Worm (Caenorhabditis elegans): Measurements from ENCODE around the gene str-226.

str-226 gene

DNA sequence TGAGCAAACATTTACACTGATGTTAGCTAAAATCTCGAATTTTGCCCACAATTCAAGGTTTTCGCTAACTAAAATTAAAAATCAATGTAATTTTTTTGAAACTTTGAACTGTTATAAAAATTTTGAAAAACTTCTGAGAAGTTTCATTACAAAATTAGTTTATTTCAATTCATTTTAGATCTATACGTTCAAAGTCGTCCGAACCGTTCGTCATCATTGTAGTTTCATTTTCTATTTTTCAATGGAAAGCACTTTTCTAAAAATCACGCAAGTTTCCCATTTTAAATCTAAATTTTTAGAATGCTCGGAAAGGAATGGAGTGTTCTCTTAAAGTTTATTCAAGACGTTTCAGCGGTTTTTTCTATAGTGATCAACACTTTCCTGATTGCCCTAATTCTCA is 2.6 kb upstream of the str-226 start, which contains the start of gene str-228:
Gene str-228 (plus strand): TSS at position 301 of the 400 bp plus-strand sequence.
- no peak for TF ChIP-seq skn-1 (tag; optimal IDR thresholded peaks at IDR 0.05)
- no peak for TF ChIP-seq nhr-237 (tag; optimal IDR thresholded peaks at IDR 0.05)
- no peak for TF ChIP-seq lin-39 (tag; optimal IDR thresholded peaks at IDR 0.05)
- no peak for TF ChIP-seq jun-1 (tag; optimal IDR thresholded peaks at IDR 0.05)
- no peak for TF ChIP-seq elt-2 (tag; optimal IDR thresholded peaks at IDR 0.05)
- TF ChIP-seq snpc-4 (tag; optimal IDR thresholded peaks at IDR 0.05), result no peak
- no peak for TF ChIP-seq ceh-28 (tag; optimal IDR thresholded peaks at IDR 0.05)
- TF ChIP-seq ceh-82 (tag; optimal IDR thresholded peaks at IDR 0.05), result no peak

DNA sequence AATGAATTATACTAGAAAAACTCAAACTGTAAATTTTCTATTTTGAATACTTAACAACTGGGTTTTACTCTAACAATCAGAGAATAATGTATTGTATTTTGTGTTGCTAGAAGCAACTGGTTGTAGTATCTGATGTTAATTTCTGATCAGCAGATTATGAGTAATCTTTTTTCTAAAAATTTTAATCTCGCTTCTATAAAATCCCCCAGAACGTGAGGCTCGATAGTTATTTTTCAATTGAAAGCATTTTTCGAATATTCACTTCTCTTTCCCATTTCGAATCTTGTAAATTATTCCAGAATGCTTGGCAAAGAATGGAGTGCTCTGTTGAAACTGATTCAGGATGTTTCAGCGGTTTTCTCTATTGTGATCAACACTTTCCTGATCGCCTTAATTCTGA is 5.4 kb downstream of the str-226 start, which contains the start of gene str-227:
Gene str-227 (plus strand): TSS at position 301 of the 400 bp plus-strand sequence.
- TF ChIP-seq mdl-1 (tag; optimal IDR thresholded peaks at IDR 0.05) (no peak), ztf-4 (tag; optimal IDR thresholded peaks at IDR 0.05) (no peak), mml-1 (tag; optimal IDR thresholded peaks at IDR 0.05) (no peak), ceh-28 (tag; optimal IDR thresholded peaks at IDR 0.05) (no peak), aly-2 (tag; optimal IDR thresholded peaks at IDR 0.05) (no peak), ztf-11 (tag; optimal IDR thresholded peaks at IDR 0.05) (no peak), elt-2 (tag; optimal IDR thresholded peaks at IDR 0.05) (no peak), egl-27 (tag; optimal IDR thresholded peaks at IDR 0.05) (no peak), nhr-43 (tag; optimal IDR thresholded peaks at IDR 0.05; ENCODE audit: poor library complexity, severe bottlenecking) (no peak), fos-1 (tag; optimal IDR thresholded peaks at IDR 0.05) (no peak), fkh-10 (GFP tag; optimal IDR thresholded peaks at IDR 0.05) (no peak), nhr-77 (tag; optimal IDR thresholded peaks at IDR 0.05) (no peak)

DNA sequence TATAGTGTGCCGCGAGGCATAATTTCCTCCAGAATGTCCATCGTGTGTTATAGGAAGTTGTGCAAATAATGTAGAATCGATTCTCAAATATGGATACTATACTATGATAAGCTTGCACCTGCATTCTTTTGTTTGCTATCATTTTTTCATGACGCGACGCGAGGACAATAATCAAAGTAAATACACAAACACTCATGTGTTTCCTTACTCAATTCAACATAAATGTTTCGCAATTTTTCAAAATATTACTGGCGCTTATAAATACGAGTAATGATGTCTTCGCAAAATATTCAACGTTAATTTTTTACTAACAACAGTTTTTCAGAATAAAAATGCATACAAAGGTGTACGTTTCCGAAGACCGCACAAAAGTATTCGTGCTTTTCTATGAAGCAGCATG is 10.8 kb downstream of the str-226 start, which contains the start of gene irg-1:
Gene irg-1 (plus strand): TSS at position 326 of the 400 bp plus-strand sequence.
- TF ChIP-seq pqm-1 (tag; optimal IDR thresholded peaks at IDR 0.05) (peak; percentile 37), nhr-28 (tag; optimal IDR thresholded peaks at IDR 0.05) (no peak)

DNA sequence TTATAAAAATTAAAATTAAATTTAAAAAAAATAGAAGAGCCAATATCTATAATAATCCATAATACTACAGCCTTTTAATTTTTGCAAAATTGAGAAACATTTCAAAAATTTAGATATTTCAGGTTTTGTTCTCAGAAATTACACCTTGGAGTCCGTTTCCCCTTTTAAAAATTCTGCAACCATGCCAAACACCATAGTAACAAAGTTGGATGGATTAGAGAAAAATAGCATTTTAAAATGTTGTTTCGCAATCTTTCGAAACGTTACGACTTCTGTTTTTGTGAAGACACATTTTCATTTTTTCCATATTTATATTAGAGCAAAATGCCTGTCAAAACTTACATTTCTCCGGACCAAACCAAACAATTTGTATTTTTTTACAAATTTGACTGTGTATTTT is 12.5 kb downstream of the str-226 start, which contains the start of gene T24A6.7:
Gene T24A6.7 (plus strand): TSS at position 301 of the 400 bp plus-strand sequence.
- TF ChIP-seq nhr-237 (tag; optimal IDR thresholded peaks at IDR 0.05) (no peak), daf-12 (tag; optimal IDR thresholded peaks at IDR 0.05) (no peak), lsy-12 (tag; optimal IDR thresholded peaks at IDR 0.05) (no peak), fkh-10 (GFP tag; optimal IDR thresholded peaks at IDR 0.05) (no peak), ztf-11 (tag; optimal IDR thresholded peaks at IDR 0.05) (no peak), zag-1 (tag; optimal IDR thresholded peaks at IDR 0.05) (no peak), nhr-23 (tag; optimal IDR thresholded peaks at IDR 0.05) (no peak), nfya-1 (tag; optimal IDR thresholded peaks at IDR 0.05; ENCODE audit: insufficient read depth) (no peak), lin-39 (tag; optimal IDR thresholded peaks at IDR 0.05) (no peak), ceh-16 (tag; optimal IDR thresholded peaks at IDR 0.05) (no peak), sea-2 (GFP tag; optimal IDR thresholded peaks at IDR 0.05) (no peak), R02D3.7 (tag; optimal IDR thresholded peaks at IDR 0.05) (no peak), eor-1 (tag; optimal IDR thresholded peaks at IDR 0.05) (no peak)

DNA sequence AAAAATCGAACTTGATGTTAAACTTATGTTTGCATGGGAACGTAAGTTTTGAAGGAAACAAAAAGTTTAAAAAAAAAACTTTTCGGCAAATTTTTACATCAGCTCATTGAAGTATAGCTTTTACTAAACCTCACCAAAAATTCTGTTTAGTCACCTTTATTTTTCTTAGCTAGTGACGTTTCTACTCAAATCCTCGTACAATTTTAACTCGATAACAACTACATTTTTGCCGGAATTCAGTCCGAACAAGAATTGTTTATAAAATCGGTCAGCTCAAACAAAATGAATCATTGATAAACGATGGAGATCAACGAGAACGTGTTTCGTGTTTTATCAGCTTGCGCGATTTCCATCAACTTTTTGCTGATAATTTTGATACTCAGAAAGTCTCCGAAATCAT is 14.4 kb downstream of the str-226 start, which contains the start of gene str-260:
Gene str-260 (plus strand): TSS at position 301 of the 400 bp plus-strand sequence.
- TF ChIP-seq lin-39 (tag; optimal IDR thresholded peaks at IDR 0.05), result no peak
- no peak for TF ChIP-seq fkh-2 (tag; optimal IDR thresholded peaks at IDR 0.05)
- no peak for TF ChIP-seq egl-27 (tag; optimal IDR thresholded peaks at IDR 0.05)
- no peak for TF ChIP-seq lsy-12 (tag; optimal IDR thresholded peaks at IDR 0.05)
- TF ChIP-seq elt-2 (tag; optimal IDR thresholded peaks at IDR 0.05), result no peak
- no peak for TF ChIP-seq aly-2 (tag; optimal IDR thresholded peaks at IDR 0.05)
- no peak for TF ChIP-seq egl-5 (tag; optimal IDR thresholded peaks at IDR 0.05)
- TF ChIP-seq eor-1 (tag; optimal IDR thresholded peaks at IDR 0.05), result no peak
- TF ChIP-seq nfya-1 (tag; optimal IDR thresholded peaks at IDR 0.05; ENCODE audit: insufficient read depth), result no peak
- TF ChIP-seq mdl-1 (tag; optimal IDR thresholded peaks at IDR 0.05), result no peak
- no peak for TF ChIP-seq nhr-43 (tag; optimal IDR thresholded peaks at IDR 0.05; ENCODE audit: poor library complexity, severe bottlenecking)

DNA sequence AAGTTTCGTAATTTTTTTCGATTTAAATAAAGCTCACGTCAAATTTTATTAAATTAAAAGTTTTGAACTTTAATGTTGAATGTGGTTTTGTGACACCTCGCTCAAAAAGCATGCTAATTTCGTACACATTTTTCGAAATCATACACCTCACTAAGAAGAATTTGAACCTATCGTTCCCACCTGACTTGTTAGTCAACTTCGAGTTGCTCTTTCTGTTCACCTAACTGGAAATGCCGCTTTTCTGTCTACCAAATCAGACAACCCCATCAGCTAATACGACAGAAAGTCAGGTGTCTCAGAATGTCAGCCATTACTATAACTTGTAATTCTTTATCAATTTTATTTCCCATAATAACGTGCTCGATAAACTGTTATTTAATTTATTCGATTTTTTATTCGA is 17.9 kb downstream of the str-226 start, which contains the start of gene srbc-66:
Gene srbc-66 (plus strand): TSS at position 301 of the 400 bp plus-strand sequence.
- TF ChIP-seq pha-4 (tag; optimal IDR thresholded peaks at IDR 0.05) (no peak), nhr-76 (tag; optimal IDR thresholded peaks at IDR 0.05) (no peak), egl-5 (tag; optimal IDR thresholded peaks at IDR 0.05) (no peak), nhr-28 (tag; optimal IDR thresholded peaks at IDR 0.05) (no peak), ztf-11 (tag; optimal IDR thresholded peaks at IDR 0.05) (no peak), fkh-2 (tag; optimal IDR thresholded peaks at IDR 0.05) (no peak), egl-27 (tag; optimal IDR thresholded peaks at IDR 0.05) (no peak), ceh-16 (tag; optimal IDR thresholded peaks at IDR 0.05) (no peak), ceh-28 (tag; optimal IDR thresholded peaks at IDR 0.05) (no peak), daf-12 (tag; optimal IDR thresholded peaks at IDR 0.05) (no peak), nhr-23 (tag; optimal IDR thresholded peaks at IDR 0.05) (no peak), tbx-2 (tag; optimal IDR thresholded peaks at IDR 0.05) (no peak), skn-1 (tag; optimal IDR thresholded peaks at IDR 0.05) (no peak), eor-1 (tag; optimal IDR thresholded peaks at IDR 0.05) (no peak), nfya-1 (tag; optimal IDR thresholded peaks at IDR 0.05; ENCODE audit: insufficient read depth) (no peak), ZK546.5 (tag; optimal IDR thresholded peaks at IDR 0.05) (no peak), sea-2 (GFP tag; optimal IDR thresholded peaks at IDR 0.05) (no peak), snpc-4 (tag; optimal IDR thresholded peaks at IDR 0.05) (no peak), mml-1 (tag; optimal IDR thresholded peaks at IDR 0.05) (no peak)

All from whole organism, L3 larva.